Fruit fly (Drosophila melanogaster): ENCODE results near the gene shi.

dm6 chrX:15893732-15894264 is 1.9 kb downstream of the shi start:
- TF ChIP-seq D1 (tag; optimal IDR thresholded peaks at IDR 0.05) (no peak), CG13204 (GFP tag; optimal IDR thresholded peaks at IDR 0.05) (no peak), CG9948 (tag; optimal IDR thresholded peaks at IDR 0.05) (no peak), CG34367 (tag; optimal IDR thresholded peaks at IDR 0.05) (no peak), gl (tag; optimal IDR thresholded peaks at IDR 0.05) (no peak), CG8301 (tag; optimal IDR thresholded peaks at IDR 0.05) (no peak), Pif1A (GFP tag; optimal IDR thresholded peaks at IDR 0.05) (no peak), Pif1B (GFP tag; optimal IDR thresholded peaks at IDR 0.05) (no peak), CG14655 (GFP tag; optimal IDR thresholded peaks at IDR 0.05) (no peak), rn (GFP tag; IDR thresholded peaks at IDR 0.05) (no peak), EcR (GFP tag; optimal IDR thresholded peaks at IDR 0.05) (no peak), CG10348 (GFP tag; IDR thresholded peaks at IDR 0.05) (no peak)

Data from whole organism, pupa.